Worm (Caenorhabditis elegans) whole organism, midembryonic: ENCODE measurements around the gene fbxl-1.

ENCODE experiments used
- T22C8.4 ChIP-seq: fragments of 200-800 bp; sonication (Bioruptor generic); IDR thresholded peaks from 2 replicates; pipeline ENCODE4 v1.3.6; 2022; ENCODE audit warnings: missing genetic modification characterization, missing compliant biosample characterization
- cog-1 ChIP-seq: sonication (generic microtip); optimal IDR thresholded peaks from 2 replicates; lab custom pipeline; 2016; ENCODE audit warnings: missing genetic modification characterization, missing compliant biosample characterization
- flt-1 ChIP-seq: fragments of 200-800 bp; sonication (Bioruptor generic); IDR thresholded peaks from 2 replicates; pipeline ENCODE4 v1.3.6; 2022; ENCODE audit warnings: missing genetic modification characterization, missing compliant biosample characterization
- klf-2 ChIP-seq: fragments of 200-800 bp; sonication (Bioruptor generic); conservative IDR thresholded peaks from 2 replicates; pipeline ENCODE4 v1.3.6; 2022; ENCODE audit warnings: missing genetic modification reagents, missing genetic modification characterization, missing compliant biosample characterization
- tab-1 ChIP-seq: fragments of 200-800 bp; sonication (Bioruptor generic); IDR thresholded peaks from 2 replicates; pipeline ENCODE4 v1.3.6; 2022; ENCODE audit warnings: missing genetic modification characterization, missing compliant biosample characterization
- ztf-23 ChIP-seq: fragments of 200-800 bp; sonication (Bioruptor generic); IDR thresholded peaks from 2 replicates; pipeline ENCODE4 v1.3.6; 2022; ENCODE audit warnings: missing genetic modification reagents, missing genetic modification characterization, missing compliant biosample characterization
- ztf-29 ChIP-seq: fragments of 200-800 bp; sonication (Bioruptor generic); IDR thresholded peaks from 2 replicates; pipeline ENCODE4 v1.3.6; 2022; ENCODE audit warnings: missing genetic modification reagents, missing genetic modification characterization, missing compliant biosample characterization

ce11 chrIII:8201760-8202159 is 25.9 kb upstream of the fbxl-1 start:
- TF ChIP-seq tab-1 (GFP tag; lab: Robert Waterston, UW) (no peak), klf-2 (no peak), T22C8.4 (GFP tag; lab: Robert Waterston, UW) (no peak), ztf-29 (GFP tag; lab: Robert Waterston, UW) (no peak), cog-1 (tag; lab: Kevin White, UChicago) (no peak), flt-1 (GFP tag; lab: Robert Waterston, UW) (no peak), ztf-23 (GFP tag; lab: Robert Waterston, UW) (no peak)
